Worm (Caenorhabditis elegans): ENCODE results near the gene C17G1.14.

ce11 chrX:9957449-9957848 is 18.8 kb downstream of the C17G1.14 start:
- TF ChIP-seq ceh-36 (tag; optimal IDR thresholded peaks at IDR 0.05) (no peak), scrt-1 (GFP tag; IDR thresholded peaks at IDR 0.05) (no peak), ama-1 (optimal IDR thresholded peaks at IDR 0.05) (no peak), sea-1 (GFP tag; conservative IDR thresholded peaks at IDR 0.05) (no peak), aly-1 (tag; optimal IDR thresholded peaks at IDR 0.05) (no peak), ets-7 (tag; optimal IDR thresholded peaks at IDR 0.05) (no peak), flt-1 (GFP tag; IDR thresholded peaks at IDR 0.05) (no peak), F13C5.2 (tag; optimal IDR thresholded peaks at IDR 0.05) (no peak), hmbx-1 (tag; optimal IDR thresholded peaks at IDR 0.05) (no peak), tbx-11 (GFP tag; IDR thresholded peaks at IDR 0.05) (no peak), tra-4 (tag; optimal IDR thresholded peaks at IDR 0.05) (no peak), tbx-37 (GFP tag; conservative IDR thresholded peaks at IDR 0.05) (no peak), pes-1 (GFP tag; IDR thresholded peaks at IDR 0.05) (no peak)

All from whole organism, early embryonic.